Fruit fly (Drosophila melanogaster) whole organism, prepupa: ENCODE data around the gene Tollo.

ENCODE experiments used
- Blimp-1 ChIP-seq: fragments of 200-800 bp; sonication (Bioruptor generic); optimal IDR thresholded peaks from 3 replicates; lab custom pipeline; 2017; ENCODE audit warnings: missing biosample characterization, missing genetic modification characterization, mild to moderate bottlenecking, moderate library complexity, missing genetic modification reagents
- CG10669 ChIP-seq: fragments of 200-800 bp; sonication (Bioruptor generic); optimal IDR thresholded peaks from 3 replicates; lab custom pipeline; 2018; ENCODE audit warnings: missing biosample characterization, mild to moderate bottlenecking, missing genetic modification characterization, moderate library complexity
- CG11294 ChIP-seq: fragments of 200-800 bp; sonication (Bioruptor generic); IDR thresholded peaks from 2 replicates; pipeline ENCODE4 v1.3.6; 2022; ENCODE audit warnings: missing biosample characterization, missing genetic modification characterization
- CG15336 ChIP-seq: fragments of 200-800 bp; sonication (Bioruptor generic); IDR thresholded peaks from 2 replicates; pipeline ENCODE4 v1.3.6; 2022; ENCODE audit warnings: missing biosample characterization, missing genetic modification characterization
- CG1621 ChIP-seq: fragments of 200-800 bp; sonication (Bioruptor generic); optimal IDR thresholded peaks from 3 replicates; lab custom pipeline; 2018; ENCODE audit warnings: missing biosample characterization, mild to moderate bottlenecking, missing genetic modification characterization
- CG32006 ChIP-seq: fragments of 200-800 bp; sonication (Bioruptor generic); optimal IDR thresholded peaks from 3 replicates; lab custom pipeline; 2017; ENCODE audit warnings: missing biosample characterization, mild to moderate bottlenecking, missing genetic modification characterization
- CG4318 ChIP-seq: fragments of 200-800 bp; sonication (Bioruptor generic); optimal IDR thresholded peaks from 3 replicates; lab custom pipeline; 2017; ENCODE audit warnings: missing biosample characterization, mild to moderate bottlenecking, missing genetic modification characterization
- CG6163 ChIP-seq: fragments of 200-800 bp; sonication (Bioruptor generic); IDR thresholded peaks from 3 replicates; pipeline ENCODE4 v1.3.6; 2022; ENCODE audit warnings: missing biosample characterization, missing genetic modification characterization
- CG6808 ChIP-seq: fragments of 200-800 bp; sonication (Bioruptor generic); optimal IDR thresholded peaks from 3 replicates; lab custom pipeline; 2017; ENCODE audit warnings: missing biosample characterization, missing genetic modification characterization, mild to moderate bottlenecking, moderate library complexity, missing genetic modification reagents
- CG7368 ChIP-seq: fragments of 200-800 bp; sonication (Bioruptor generic); optimal IDR thresholded peaks from 3 replicates; lab custom pipeline; 2016; ENCODE audit warnings: missing biosample characterization, missing genetic modification characterization
- CG8119 ChIP-seq: fragments of 200-800 bp; sonication (Bioruptor generic); IDR thresholded peaks from 3 replicates; pipeline ENCODE4 v1.3.6; 2022; ENCODE audit warnings: missing biosample characterization, missing genetic modification characterization
- CG8632 ChIP-seq: fragments of 200-800 bp; sonication (Bioruptor generic); optimal IDR thresholded peaks from 3 replicates; lab custom pipeline; 2016; ENCODE audit warnings: missing biosample characterization, missing genetic modification characterization
- CG9139 ChIP-seq: fragments of 200-800 bp; sonication (Bioruptor generic); optimal IDR thresholded peaks from 3 replicates; lab custom pipeline; 2017; ENCODE audit warnings: missing biosample characterization, mild to moderate bottlenecking, missing genetic modification characterization
- Eip78C ChIP-seq: fragments of 200-800 bp; sonication (Bioruptor generic); peaks from one replicate; lab custom pipeline; 2016; ENCODE audit warnings: missing biosample characterization, missing genetic modification characterization
- Eip93F ChIP-seq: fragments of 200-800 bp; sonication (Bioruptor generic); optimal IDR thresholded peaks from 2 replicates; lab custom pipeline; 2016; ENCODE audit warnings: missing biosample characterization, mild to moderate bottlenecking, missing genetic modification characterization
- Ets96B ChIP-seq: fragments of 200-800 bp; optimal IDR thresholded peaks from 2 replicates; lab custom pipeline; 2019; ENCODE audit warnings: missing biosample characterization, mild to moderate bottlenecking, missing genetic modification characterization, moderate library complexity
- Hr38 ChIP-seq: sonication (Bioruptor generic); optimal IDR thresholded peaks from 2 replicates; lab custom pipeline; 2016; ENCODE audit warnings: missing biosample characterization, missing genetic modification characterization
- Hr39 ChIP-seq: fragments of 200-800 bp; sonication (Bioruptor generic); optimal IDR thresholded peaks from 2 replicates; lab custom pipeline; 2016; ENCODE audit warnings: missing biosample characterization, missing genetic modification characterization
- Hr4 ChIP-seq: fragments of 200-800 bp; sonication (Bioruptor generic); optimal IDR thresholded peaks from 3 replicates; lab custom pipeline; 2016; ENCODE audit warnings: missing biosample characterization, missing genetic modification characterization
- Met ChIP-seq: fragments of 200-800 bp; sonication (Bioruptor generic); optimal IDR thresholded peaks from 3 replicates; lab custom pipeline; 2016; ENCODE audit warnings: missing biosample characterization, missing genetic modification characterization
- OdsH ChIP-seq: fragments of 200-800 bp; sonication (Bioruptor generic); optimal IDR thresholded peaks from 3 replicates; lab custom pipeline; 2016; ENCODE audit warnings: missing biosample characterization, missing genetic modification characterization
- Smox ChIP-seq: fragments of 200-800 bp; sonication (Bioruptor generic); optimal IDR thresholded peaks from 3 replicates; lab custom pipeline; 2016; ENCODE audit warnings: missing biosample characterization, missing genetic modification characterization
- Sox14 ChIP-seq: fragments of 200-800 bp; sonication (Bioruptor generic); optimal IDR thresholded peaks from 3 replicates; lab custom pipeline; 2016; ENCODE audit warnings: missing biosample characterization, missing genetic modification characterization
- Sox15 ChIP-seq: fragments of 200-800 bp; sonication (Bioruptor generic); optimal IDR thresholded peaks from 3 replicates; lab custom pipeline; 2016; ENCODE audit warnings: missing biosample characterization, missing genetic modification characterization
- dac ChIP-seq: fragments of 200-800 bp; sonication (Bioruptor generic); optimal IDR thresholded peaks from 2 replicates; lab custom pipeline; 2017; ENCODE audit warnings: missing biosample characterization, mild to moderate bottlenecking, missing genetic modification characterization
- eg ChIP-seq: fragments of 200-800 bp; sonication (Bioruptor generic); IDR thresholded peaks from 3 replicates; pipeline ENCODE4 v1.3.6; 2022; ENCODE audit warnings: missing biosample characterization, missing genetic modification characterization
- fd85E ChIP-seq: fragments of 200-800 bp; sonication (Bioruptor generic); optimal IDR thresholded peaks from 3 replicates; lab custom pipeline; 2016; ENCODE audit warnings: missing biosample characterization, missing genetic modification characterization
- fkh ChIP-seq: fragments of 200-800 bp; sonication (Bioruptor generic); optimal IDR thresholded peaks from 3 replicates; lab custom pipeline; 2017; ENCODE audit warnings: missing biosample characterization, mild to moderate bottlenecking, missing genetic modification characterization, moderate library complexity
- net ChIP-seq: fragments of 200-800 bp; sonication (Bioruptor generic); optimal IDR thresholded peaks from 3 replicates; lab custom pipeline; 2016; ENCODE audit warnings: missing biosample characterization, missing genetic modification characterization
- salr ChIP-seq, 2 experiments: fragments of 200-800 bp; sonication (Bioruptor generic); optimal IDR thresholded peaks; 3 replicates each; lab custom pipeline; 2016 to 2018; ENCODE audit warnings: missing biosample characterization in 2 of 2, missing genetic modification characterization in 2 of 2, mild to moderate bottlenecking in 1 of 2
- spab ChIP-seq: fragments of 200-800 bp; sonication (Bioruptor generic); optimal IDR thresholded peaks from 2 replicates; lab custom pipeline; 2017; ENCODE audit warnings: missing biosample characterization, mild to moderate bottlenecking, missing genetic modification characterization, missing genetic modification reagents
- svp ChIP-seq: fragments of 200-800 bp; sonication (Bioruptor generic); peaks from one replicate; lab custom pipeline; 2016; ENCODE audit warnings: missing biosample characterization, missing genetic modification characterization

Tollo gene

dm6 chr3L:15268707-15269385, 33.4 kb downstream of the Tollo start:
- peak; percentile 32 for TF ChIP-seq fkh (GFP tag; lab: Kevin White, UChicago)
- peak; percentile 33; the same call in 1 of the 2 replicates for TF ChIP-seq CG15336 (GFP tag; lab: Robert Waterston, UW)
- peak; percentile 15 for TF ChIP-seq CG32006 (GFP tag; lab: Kevin White, UChicago)
- no peak for TF ChIP-seq CG8632 (GFP tag; lab: Kevin White, UChicago)
- no peak for TF ChIP-seq Hr39 (GFP tag; lab: Kevin White, UChicago)
- TF ChIP-seq eg (GFP tag; lab: Robert Waterston, UW) = 0 out of 3 replicates have a peak, but pooled peaks have one; percentile 30
- TF ChIP-seq CG6808 = no peak
- TF ChIP-seq Eip78C = peak; percentile 14
- TF ChIP-seq CG8119 (GFP tag; lab: Robert Waterston, UW) = peak; percentile 47; the same call in 1 of the 3 replicates
- TF ChIP-seq spab (GFP tag; lab: Kevin White, UChicago) = no peak
- no peak for TF ChIP-seq CG7368 (GFP tag; lab: Kevin White, UChicago)
- no peak for TF ChIP-seq Met (GFP tag; lab: Kevin White, UChicago)

- TF ChIP-seq salr (GFP tag; optimal IDR thresholded peaks at IDR 0.05; lab: Kevin White, UChicago) = no peak
- no peak for TF ChIP-seq Hr38 (GFP tag; lab: Kevin White, UChicago)
- no peak for TF ChIP-seq dac (GFP tag; lab: Kevin White, UChicago)
- TF ChIP-seq OdsH (GFP tag; lab: Kevin White, UChicago) = peak; percentile 5
- TF ChIP-seq Ets96B (tag; lab: Kevin White, UChicago) = peak; percentile 6
- peak; percentile 47 for TF ChIP-seq Eip78C
- TF ChIP-seq CG32006 (GFP tag; lab: Kevin White, UChicago) = peak; percentile 5
- TF ChIP-seq Sox14 = no peak
- no peak for TF ChIP-seq CG11294 (GFP tag; lab: Robert Waterston, UW)
- TF ChIP-seq svp (GFP tag; lab: Kevin White, UChicago) = peak; percentile 67
Measured at dm6 chr3L:15275469-15276153, 40.2 kb downstream of the Tollo start.

dm6 chr3L:15281069-15281468, 45.6 kb downstream of the Tollo start:
- TF ChIP-seq Hr39 (GFP tag; lab: Kevin White, UChicago) (no peak), CG10669 (no peak), fkh (GFP tag; lab: Kevin White, UChicago) (no peak), eg (GFP tag; lab: Robert Waterston, UW) (no peak), Hr4 (GFP tag; lab: Kevin White, UChicago) (no peak), CG1621 (tag; lab: Kevin White, UChicago) (no peak), fd85E (GFP tag; lab: Kevin White, UChicago) (no peak), Smox (GFP tag; lab: Kevin White, UChicago) (no peak), Sox15 (GFP tag; lab: Kevin White, UChicago) (no peak), Blimp-1 (GFP tag; lab: Kevin White, UChicago) (no peak), Eip78C (no peak), net (no peak), CG6163 (GFP tag; lab: Robert Waterston, UW) (no peak), CG4318 (no peak), Eip93F (no peak), Sox14 (no peak), CG9139 (GFP tag; lab: Kevin White, UChicago) (no peak), CG8632 (GFP tag; lab: Kevin White, UChicago) (no peak)

- no peak for TF ChIP-seq spab (GFP tag; lab: Kevin White, UChicago)
- no peak for TF ChIP-seq CG32006 (GFP tag; lab: Kevin White, UChicago)
- no peak for TF ChIP-seq CG9139 (GFP tag; lab: Kevin White, UChicago)
Measured at dm6 chr3L:15286948-15287347, 51.5 kb downstream of the Tollo start.
